Worm (Caenorhabditis elegans) whole organism, L4/young adult: Measurements from ENCODE around the gene saeg-1.

Experiments used
- W03F9.2 ChIP-seq: fragments of 150-350 bp; optimal IDR thresholded peaks from 2 replicates; lab custom pipeline; 2014; ENCODE audit warnings: missing biosample characterization, missing genetic modification characterization
- him-1 ChIP-seq: sonication (generic microtip); optimal IDR thresholded peaks from 2 replicates; lab custom pipeline; 2016; ENCODE audit warnings: missing genotype, missing genetic modification reagents, missing genetic modification characterization, missing compliant biosample characterization

DNA sequence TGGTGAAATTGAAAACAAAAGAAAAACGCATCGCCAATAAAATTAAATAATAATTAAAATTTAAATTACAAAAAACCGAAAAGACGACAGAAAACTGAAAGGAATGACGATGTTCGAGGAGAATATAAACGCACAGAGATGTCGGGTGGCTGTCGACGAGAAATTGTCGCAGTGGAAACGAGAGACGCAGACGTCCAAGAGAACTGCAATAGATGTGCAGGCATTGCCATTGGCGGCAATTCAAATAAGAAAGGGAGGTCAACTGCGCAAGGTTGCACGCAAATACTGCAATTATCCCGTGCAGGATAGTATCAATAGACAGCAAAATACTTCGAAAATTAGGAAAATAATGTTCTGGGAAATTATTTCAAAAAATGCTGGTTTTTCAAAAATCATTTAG is 31.7 kb upstream of the saeg-1 start:
- TF ChIP-seq him-1 (tag; lab: Kevin White, UChicago) = peak; percentile 97
- TF ChIP-seq W03F9.2 (tag; lab: Kevin White, UChicago) = peak; percentile 97
